Fruit fly (Drosophila melanogaster) whole organism: ENCODE measurements around the gene SC35.

Source experiments
- CG8478 ChIP-seq: fragments of >200 bp; optimal IDR thresholded peaks from 2 replicates; lab custom pipeline; 2018; ENCODE audit warnings: inconsistent platforms
- Dll ChIP-seq: fragments of >200 bp; optimal IDR thresholded peaks from 2 replicates; lab custom pipeline; 2017
- EcR ChIP-seq, 2 experiments: fragments of >200 bp; optimal IDR thresholded peaks; 2 replicates each; lab custom pipeline; 2017; ENCODE audit warnings: missing biosample characterization in 2 of 2, missing genetic modification characterization in 2 of 2, missing genetic modification reagents in 2 of 2
- pan ChIP-seq: fragments of >200 bp; optimal IDR thresholded peaks from 2 replicates; lab custom pipeline; 2017
- psq ChIP-seq: fragments of >200 bp; optimal IDR thresholded peaks from 2 replicates; lab custom pipeline; 2017
- usp ChIP-seq: fragments of >200 bp; optimal IDR thresholded peaks from 2 replicates; lab custom pipeline; 2017; ENCODE audit warnings: missing biosample characterization, missing genetic modification characterization, mixed read lengths

dm6 chr2L:12481758-12482157, 47.3 kb upstream of the SC35 start:
- TF ChIP-seq CG8478 (lab: Kevin White, UChicago) = no peak
- TF ChIP-seq EcR (GFP tag; optimal IDR thresholded peaks at IDR 0.05; lab: Kevin White, UChicago) = no peak
- TF ChIP-seq usp = no peak
- TF ChIP-seq pan (lab: Kevin White, UChicago) = no peak
- TF ChIP-seq Dll (lab: Kevin White, UChicago) = no peak
- no peak for TF ChIP-seq psq (lab: Kevin White, UChicago)
